Fruit fly (Drosophila melanogaster) whole organism, embryonic: Measurements from ENCODE around the gene CG17359.

ENCODE experiments used
- Abd-B ChIP-seq: fragments of 200-800 bp; sonication (Bioruptor generic); optimal IDR thresholded peaks from 2 replicates; lab custom pipeline; 2018; ENCODE audit warnings: missing biosample characterization, mild to moderate bottlenecking, missing genetic modification characterization, moderate library complexity
- Aef1 ChIP-seq: fragments of 200-800 bp; sonication (Bioruptor generic); IDR thresholded peaks from 3 replicates; pipeline ENCODE4 v1.3.6; 2022; ENCODE audit warnings: missing biosample characterization, missing genetic modification characterization
- CG10321 ChIP-seq: fragments of 200-800 bp; sonication (Bioruptor generic); IDR thresholded peaks from 2 replicates; pipeline ENCODE4 v1.3.6; 2022; ENCODE audit warnings: missing biosample characterization, missing genetic modification characterization
- CG10431 ChIP-seq: fragments of 200-800 bp; sonication (Bioruptor generic); optimal IDR thresholded peaks from 3 replicates; lab custom pipeline; 2018; ENCODE audit warnings: missing biosample characterization, mild to moderate bottlenecking, missing genetic modification characterization
- CG10462 ChIP-seq: fragments of 200-800 bp; sonication (Bioruptor generic); optimal IDR thresholded peaks from 2 replicates; lab custom pipeline; 2016; ENCODE audit warnings: missing biosample characterization, missing genetic modification characterization
- CG11398 ChIP-seq: fragments of 200-800 bp; sonication (Bioruptor generic); optimal IDR thresholded peaks from 2 replicates; lab custom pipeline; 2016; ENCODE audit warnings: missing biosample characterization, missing genetic modification characterization
- CG11695 ChIP-seq: fragments of 200-800 bp; sonication (Bioruptor generic); IDR thresholded peaks from 3 replicates; pipeline ENCODE4 v1.3.6; 2022; ENCODE audit warnings: missing biosample characterization, missing genetic modification characterization
- CG12942 ChIP-seq: fragments of 200-800 bp; sonication (Bioruptor generic); optimal IDR thresholded peaks from 3 replicates; lab custom pipeline; 2016; ENCODE audit warnings: missing biosample characterization, missing genetic modification characterization
- CG13287 ChIP-seq: fragments of 200-800 bp; sonication (Bioruptor generic); IDR thresholded peaks from 2 replicates; pipeline ENCODE4 v1.3.6; 2022; ENCODE audit warnings: missing biosample characterization, missing genetic modification characterization; ENCODE audit not compliant: partially characterized antibody
- CG1529 ChIP-seq: fragments of 200-800 bp; sonication (Bioruptor generic); optimal IDR thresholded peaks from 3 replicates; lab custom pipeline; 2018; ENCODE audit warnings: missing biosample characterization, missing genetic modification characterization
- CG15601 ChIP-seq: fragments of 200-800 bp; sonication (Bioruptor generic); optimal IDR thresholded peaks from 3 replicates; lab custom pipeline; 2019; ENCODE audit warnings: missing biosample characterization, mild to moderate bottlenecking, missing genetic modification characterization, moderate library complexity
- CG17802 ChIP-seq: fragments of 200-800 bp; sonication (Bioruptor generic); optimal IDR thresholded peaks from 2 replicates; lab custom pipeline; 2018; ENCODE audit warnings: missing biosample characterization, mild to moderate bottlenecking, missing genetic modification characterization, moderate library complexity
- CG18619 ChIP-seq: fragments of 200-800 bp; sonication (Bioruptor generic); optimal IDR thresholded peaks from 3 replicates; lab custom pipeline; 2017; ENCODE audit warnings: missing biosample characterization, mild to moderate bottlenecking, missing genetic modification characterization
- CG2202 ChIP-seq: fragments of 200-800 bp; sonication (Bioruptor generic); optimal IDR thresholded peaks from 2 replicates; lab custom pipeline; 2018; ENCODE audit warnings: missing biosample characterization, mild to moderate bottlenecking, missing genetic modification characterization
- CG2678 ChIP-seq: fragments of 200-800 bp; sonication (Bioruptor generic); optimal IDR thresholded peaks from 3 replicates; lab custom pipeline; 2019; ENCODE audit warnings: missing biosample characterization, mild to moderate bottlenecking, missing genetic modification characterization, moderate library complexity
- CG2875 ChIP-seq: fragments of 200-800 bp; sonication (Bioruptor generic); optimal IDR thresholded peaks from 2 replicates; lab custom pipeline; 2017; ENCODE audit warnings: missing biosample characterization, mild to moderate bottlenecking, missing genetic modification characterization, missing genetic modification reagents
- CG5245 ChIP-seq: fragments of 200-800 bp; sonication (Bioruptor generic); optimal IDR thresholded peaks from 3 replicates; lab custom pipeline; 2016; ENCODE audit warnings: missing biosample characterization, missing genetic modification characterization
- CG6175 ChIP-seq: fragments of 200-800 bp; sonication (Bioruptor generic); IDR thresholded peaks from 3 replicates; pipeline ENCODE4 v1.3.6; 2022; ENCODE audit warnings: missing biosample characterization, missing genetic modification characterization
- CG8388 ChIP-seq: fragments of 200-800 bp; sonication (Bioruptor generic); optimal IDR thresholded peaks from 2 replicates; lab custom pipeline; 2019; ENCODE audit warnings: missing biosample characterization, mild to moderate bottlenecking, missing genetic modification characterization, moderate library complexity
- CG8924 ChIP-seq: fragments of 200-800 bp; optimal IDR thresholded peaks from 3 replicates; lab custom pipeline; 2019; ENCODE audit warnings: missing biosample characterization, mild to moderate bottlenecking, missing genetic modification characterization, moderate library complexity
- CG8944 ChIP-seq: fragments of 200-800 bp; sonication (Bioruptor generic); optimal IDR thresholded peaks from 3 replicates; lab custom pipeline; 2016; ENCODE audit warnings: missing biosample characterization, missing genetic modification characterization
- CG9215 ChIP-seq: fragments of 200-800 bp; sonication (Bioruptor generic); IDR thresholded peaks from 2 replicates; pipeline ENCODE4 v1.3.6; 2022; ENCODE audit warnings: missing biosample characterization, missing genetic modification characterization
- CrebB ChIP-seq: fragments of 200-800 bp; sonication (Bioruptor generic); optimal IDR thresholded peaks from 3 replicates; lab custom pipeline; 2018; ENCODE audit warnings: missing biosample characterization, mild to moderate bottlenecking, missing genetic modification characterization
- D ChIP-seq, 2 experiments: fragments of 200-800 bp in 1 of 2; fragments of >200 bp in 1 of 2; sonication (Bioruptor generic) in 1 of 2; optimal IDR thresholded peaks; 2 replicates in 1 of 2; 3 replicates in 1 of 2; lab custom pipeline; 2017; ENCODE audit warnings: mild to moderate bottlenecking in 1 of 2, missing biosample characterization in 1 of 2, missing genetic modification characterization in 1 of 2, missing genetic modification reagents in 1 of 2
- Dek ChIP-seq: fragments of 200-800 bp; sonication (Bioruptor generic); optimal IDR thresholded peaks from 3 replicates; lab custom pipeline; 2019; ENCODE audit warnings: missing biosample characterization, mild to moderate bottlenecking, missing genetic modification characterization, moderate library complexity
- Max ChIP-seq: fragments of 200-800 bp; sonication (Bioruptor generic); optimal IDR thresholded peaks from 2 replicates; lab custom pipeline; 2016; ENCODE audit warnings: missing biosample characterization, mild to moderate bottlenecking, missing genetic modification characterization
- Mes4 ChIP-seq: fragments of 200-800 bp; sonication (Bioruptor generic); optimal IDR thresholded peaks from 2 replicates; lab custom pipeline; 2016; ENCODE audit warnings: missing biosample characterization, missing genetic modification characterization
- Nf-YA ChIP-seq: fragments of 200-800 bp; sonication (Bioruptor generic); IDR thresholded peaks from 2 replicates; pipeline ENCODE4 v1.3.6; 2022; ENCODE audit warnings: missing biosample characterization, missing genetic modification characterization
- Optix ChIP-seq: fragments of 200-800 bp; sonication (Bioruptor generic); IDR thresholded peaks from 3 replicates; pipeline ENCODE4 v1.3.6; 2022; ENCODE audit warnings: missing biosample characterization, missing genetic modification characterization
- Vsx1 ChIP-seq: fragments of 200-800 bp; sonication (Bioruptor generic); optimal IDR thresholded peaks from 2 replicates; lab custom pipeline; 2017; ENCODE audit warnings: missing biosample characterization, mild to moderate bottlenecking, missing genetic modification characterization, missing genetic modification reagents
- Xbp1 ChIP-seq: fragments of 200-800 bp; sonication (Bioruptor generic); optimal IDR thresholded peaks from 3 replicates; lab custom pipeline; 2016; ENCODE audit warnings: missing biosample characterization, mild to moderate bottlenecking, missing genetic modification characterization
- btn ChIP-seq: fragments of 200-800 bp; sonication (Bioruptor generic); optimal IDR thresholded peaks from 2 replicates; lab custom pipeline; 2016; ENCODE audit warnings: missing biosample characterization, missing genetic modification characterization
- croc ChIP-seq: fragments of 200-800 bp; sonication (Bioruptor generic); conservative IDR thresholded peaks from 3 replicates; pipeline ENCODE4 v1.3.6; 2022; ENCODE audit warnings: missing biosample characterization, missing genetic modification characterization
- danr ChIP-seq: fragments of 200-800 bp; sonication (Bioruptor generic); IDR thresholded peaks from 2 replicates; pipeline ENCODE4 v1.3.6; 2022; ENCODE audit warnings: missing biosample characterization, missing genetic modification characterization
- dm ChIP-seq: fragments of 200-800 bp; sonication (Bioruptor generic); optimal IDR thresholded peaks from 3 replicates; lab custom pipeline; 2016; ENCODE audit warnings: missing biosample characterization, missing genetic modification characterization
- ewg ChIP-seq: fragments of 200-800 bp; sonication (Bioruptor generic); optimal IDR thresholded peaks from 3 replicates; lab custom pipeline; 2017; ENCODE audit warnings: mild to moderate bottlenecking, missing biosample characterization, missing genetic modification reagents, missing genetic modification characterization
- fd102C ChIP-seq: fragments of 200-800 bp; sonication (Bioruptor generic); optimal IDR thresholded peaks from 2 replicates; lab custom pipeline; 2018; ENCODE audit warnings: missing biosample characterization, mild to moderate bottlenecking, missing genetic modification characterization, moderate library complexity
- nerfin-2 ChIP-seq: fragments of 200-800 bp; sonication (Bioruptor generic); IDR thresholded peaks from 2 replicates; pipeline ENCODE4 v1.3.6; 2022; ENCODE audit warnings: missing biosample characterization, missing genetic modification characterization; ENCODE audit not compliant: partially characterized antibody
- nmo ChIP-seq: fragments of 200-800 bp; sonication (Bioruptor generic); optimal IDR thresholded peaks from 2 replicates; lab custom pipeline; 2018; ENCODE audit warnings: missing biosample characterization, mild to moderate bottlenecking, missing genetic modification characterization, moderate library complexity
- oc ChIP-seq: fragments of 200-800 bp; sonication (Bioruptor generic); optimal IDR thresholded peaks from 2 replicates; lab custom pipeline; 2018; ENCODE audit warnings: missing biosample characterization, mild to moderate bottlenecking, missing genetic modification characterization, moderate library complexity
- pnt ChIP-seq: fragments of 200-800 bp; sonication (Bioruptor generic); optimal IDR thresholded peaks from 3 replicates; lab custom pipeline; 2016; ENCODE audit warnings: missing biosample characterization, missing genetic modification characterization
- prd ChIP-seq, 3 experiments: fragments of >200 bp in 2 of 3; fragments of 200-800 bp in 1 of 3; sonication (Bioruptor generic) in 1 of 3; optimal IDR thresholded peaks in 2 of 3; IDR thresholded peaks in 1 of 3; 2 replicates in 2 of 3; 3 replicates in 1 of 3; pipeline versions ENCODE4 v1.3.6 to Lab custom; 2017 to 2022; ENCODE audit warnings: missing biosample characterization in 1 of 3, missing genetic modification characterization in 1 of 3
- ro ChIP-seq: fragments of 200-800 bp; sonication (Bioruptor generic); IDR thresholded peaks from 2 replicates; pipeline ENCODE4 v1.3.6; 2022; ENCODE audit warnings: missing biosample characterization, missing genetic modification characterization
- sob ChIP-seq: fragments of 200-800 bp; sonication (Bioruptor generic); IDR thresholded peaks from 2 replicates; pipeline ENCODE4 v1.3.6; 2022; ENCODE audit warnings: missing biosample characterization, missing genetic modification characterization
- tgo ChIP-seq: fragments of 200-800 bp; sonication (Bioruptor generic); IDR thresholded peaks from 3 replicates; pipeline ENCODE4 v1.3.6; 2022; ENCODE audit warnings: missing biosample characterization, missing genetic modification characterization
- tin ChIP-seq: fragments of 200-800 bp; sonication (Bioruptor generic); optimal IDR thresholded peaks from 3 replicates; lab custom pipeline; 2016; ENCODE audit warnings: missing biosample characterization, missing genetic modification characterization
- ttk ChIP-seq: fragments of 200-800 bp; sonication (Bioruptor generic); IDR thresholded peaks from 2 replicates; pipeline ENCODE4 v2.1.2; 2022; ENCODE audit warnings: missing biosample characterization, missing genetic modification characterization

CG17359 gene

dm6 chr3L:14031171-14032126 lies 32.4 kb upstream of the CG17359 start, which contains the start of the genes CG6650 and endos (continued):
- TF ChIP-seq CG13287 (GFP tag; lab: Robert Waterston, UW) = peak; percentile 78
- TF ChIP-seq Abd-B (GFP tag; lab: Kevin White, UChicago) = peak; percentile 40
- TF ChIP-seq CG5245 (GFP tag; lab: Kevin White, UChicago) = no peak
- TF ChIP-seq pnt (GFP tag; lab: Kevin White, UChicago) = no peak
- TF ChIP-seq CG1529 = no peak
- TF ChIP-seq tgo (GFP tag; lab: Robert Waterston, UW) = no peak
- TF ChIP-seq sob = 0 out of 2 replicates have a peak, but pooled peaks have one; percentile 23
- peak; percentile 41 for TF ChIP-seq Xbp1
- TF ChIP-seq CG10462 (GFP tag; lab: Kevin White, UChicago) = no peak
- no peak for TF ChIP-seq CG6175
- TF ChIP-seq Vsx1 (GFP tag; lab: Kevin White, UChicago) = no peak
- no peak for TF ChIP-seq ttk
- no peak for TF ChIP-seq fd102C (GFP tag; lab: Kevin White, UChicago)
- peak; percentile 34; the same call in 1 of the 3 replicates for TF ChIP-seq CG11695 (GFP tag; lab: Robert Waterston, UW)
- peak; percentile 51 for TF ChIP-seq CG15601 (tag; lab: Kevin White, UChicago)
- TF ChIP-seq ewg = no peak
- peak; percentile 27 for TF ChIP-seq CG12942
- TF ChIP-seq croc (GFP tag; lab: Robert Waterston, UW) = no peak
- peak; percentile 58 for TF ChIP-seq nmo (GFP tag; lab: Kevin White, UChicago)
- no peak for TF ChIP-seq Optix
- TF ChIP-seq CG2202 = no peak
- peak; percentile 21 for TF ChIP-seq CG10431
- no peak for TF ChIP-seq oc (tag; lab: Kevin White, UChicago)
- TF ChIP-seq tin (GFP tag; lab: Kevin White, UChicago) = peak; percentile 37
- TF ChIP-seq CG11398 (GFP tag; lab: Kevin White, UChicago) = no peak
- TF ChIP-seq CG18619 (GFP tag; lab: Kevin White, UChicago) = no peak
- no peak for TF ChIP-seq D (optimal IDR thresholded peaks at IDR 0.05; lab: Kevin White, UChicago)
- TF ChIP-seq D (GFP tag; optimal IDR thresholded peaks at IDR 0.05; lab: Kevin White, UChicago) = no peak
- no peak for TF ChIP-seq CG10321 (GFP tag; lab: Robert Waterston, UW)
- peak; percentile 16 for TF ChIP-seq Max
- no peak for TF ChIP-seq CrebB
- no peak for TF ChIP-seq btn (GFP tag; lab: Kevin White, UChicago)
- TF ChIP-seq CG8924 = peak; percentile 23
- TF ChIP-seq Nf-YA (GFP tag; lab: Robert Waterston, UW) = no peak
- peak; percentile 79 for TF ChIP-seq CG8388 (GFP tag; lab: Kevin White, UChicago)
- TF ChIP-seq danr (GFP tag; lab: Robert Waterston, UW) = no peak
- peak; percentile 35 for TF ChIP-seq CG2678 (tag; lab: Kevin White, UChicago)
- no peak for TF ChIP-seq CG9215
- no peak for TF ChIP-seq ro (GFP tag; lab: Robert Waterston, UW)
- peak; percentile 75 for TF ChIP-seq nerfin-2 (GFP tag; lab: Robert Waterston, UW)
- TF ChIP-seq CG2875 (GFP tag; lab: Kevin White, UChicago) = no peak
- TF ChIP-seq Dek = peak; percentile 49
- TF ChIP-seq dm (GFP tag; lab: Kevin White, UChicago) = no peak
- 0 out of 3 replicates have a peak, but pooled peaks have one; percentile 18 for TF ChIP-seq Aef1 (GFP tag; lab: Robert Waterston, UW)
- no peak for TF ChIP-seq CG17802 (tag; lab: Kevin White, UChicago)
- TF ChIP-seq Mes4 (GFP tag; lab: Kevin White, UChicago) = no peak
- no peak for TF ChIP-seq prd (optimal IDR thresholded peaks at IDR 0.05; lab: Kevin White, UChicago)
- peak; percentile 44; the same call in 1 of the 3 replicates for TF ChIP-seq prd (GFP tag; IDR thresholded peaks at IDR 0.05; lab: Robert Waterston, UW)
- TF ChIP-seq CG8944 (GFP tag; lab: Kevin White, UChicago) = no peak
